Worm (Caenorhabditis elegans) whole organism, mixed stage, embryonic: ENCODE data around the gene znf-598.

ENCODE experiments used
- bed-3 ChIP-seq: fragments of 200-800 bp; sonication (Bioruptor generic); optimal IDR thresholded peaks from 3 replicates; lab custom pipeline; 2018; ENCODE audit warnings: mild to moderate bottlenecking, missing genetic modification characterization, moderate library complexity, missing compliant biosample characterization
- blmp-1 ChIP-seq: fragments of 150-350 bp; optimal IDR thresholded peaks from 2 replicates; lab custom pipeline; 2014; ENCODE audit warnings: missing biosample characterization, missing genetic modification characterization
- ceh-83 ChIP-seq: fragments of 200-800 bp; sonication (Bioruptor generic); optimal IDR thresholded peaks from 2 replicates; lab custom pipeline; 2018; ENCODE audit warnings: mild to moderate bottlenecking, missing genetic modification characterization, missing compliant biosample characterization
- elt-1 ChIP-seq: sonication (generic microtip); optimal IDR thresholded peaks from 2 replicates; lab custom pipeline; 2017; ENCODE audit warnings: missing genetic modification characterization, mild to moderate bottlenecking, missing compliant biosample characterization, antibody characterized with exemption, moderate library complexity, borderline replicate concordance; ENCODE audit not compliant: insufficient read depth
- elt-3 ChIP-seq: fragments of 150-350 bp; optimal IDR thresholded peaks from 2 replicates; lab custom pipeline; 2014; ENCODE audit warnings: missing biosample characterization, missing genetic modification characterization
- lin-13 ChIP-seq: fragments of 150-350 bp; optimal IDR thresholded peaks from 2 replicates; lab custom pipeline; 2014; ENCODE audit warnings: missing biosample characterization, missing genetic modification characterization
- mab-5 ChIP-seq: fragments of 150-350 bp; optimal IDR thresholded peaks from 2 replicates; lab custom pipeline; 2014; ENCODE audit warnings: missing biosample characterization, missing genetic modification characterization
- mep-1 ChIP-seq: fragments of 150-350 bp; optimal IDR thresholded peaks from 2 replicates; lab custom pipeline; 2017; ENCODE audit warnings: missing biosample characterization, missing genetic modification reagents, missing genetic modification characterization, inconsistent platforms
- nhr-12 ChIP-seq: fragments of 150-350 bp; optimal IDR thresholded peaks from 2 replicates; lab custom pipeline; 2014; ENCODE audit warnings: missing biosample characterization, missing genetic modification characterization
- pha-4 ChIP-seq: fragments of 150-350 bp; optimal IDR thresholded peaks from 2 replicates; lab custom pipeline; 2018; ENCODE audit warnings: missing biosample characterization, missing genetic modification reagents, missing genetic modification characterization
- snpc-4 ChIP-seq: fragments of 150-350 bp; optimal IDR thresholded peaks from 2 replicates; lab custom pipeline; 2014; ENCODE audit warnings: missing biosample characterization, missing genetic modification characterization
- unc-39 ChIP-seq: fragments of 150-350 bp; optimal IDR thresholded peaks from 2 replicates; lab custom pipeline; 2014; ENCODE audit warnings: missing biosample characterization, missing genetic modification characterization

DNA sequence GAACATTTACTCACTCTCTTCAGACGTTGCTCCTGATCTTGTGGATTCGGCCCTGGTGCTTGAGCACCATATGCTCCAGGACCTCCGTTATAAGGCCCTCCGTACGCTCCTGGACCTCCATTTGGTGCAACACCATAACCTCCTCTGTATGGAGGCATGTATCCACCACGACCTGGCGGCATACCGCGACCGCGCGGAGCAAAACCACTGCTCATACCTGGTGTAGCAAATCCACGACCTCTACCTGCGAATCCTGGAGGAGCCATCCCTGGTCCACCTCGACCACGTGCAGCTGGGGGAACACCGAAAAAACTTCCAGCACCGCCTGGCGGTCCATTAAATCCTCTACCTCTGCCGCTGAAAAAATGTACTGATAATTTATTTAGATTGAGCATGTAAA, 23.9 kb downstream of the znf-598 start:
- TF ChIP-seq pha-4 (tag; lab: Kevin White, UChicago) = no peak
- TF ChIP-seq nhr-12 (tag; lab: Kevin White, UChicago) = no peak
- no peak for TF ChIP-seq elt-3 (tag; lab: Kevin White, UChicago)
- TF ChIP-seq bed-3 (GFP tag; lab: Kevin White, UChicago) = no peak
- no peak for TF ChIP-seq snpc-4 (tag; lab: Kevin White, UChicago)
- no peak for TF ChIP-seq mab-5 (tag; lab: Kevin White, UChicago)
- no peak for TF ChIP-seq unc-39 (tag; lab: Kevin White, UChicago)
- no peak for TF ChIP-seq ceh-83 (GFP tag; lab: Kevin White, UChicago)
- no peak for TF ChIP-seq blmp-1 (tag; lab: Kevin White, UChicago)
- no peak for TF ChIP-seq lin-13 (tag; lab: Kevin White, UChicago)
- no peak for TF ChIP-seq elt-1 (tag; lab: Kevin White, UChicago)
- no peak for TF ChIP-seq mep-1 (tag; lab: Kevin White, UChicago)
